Worm (Caenorhabditis elegans) whole organism, L4 larva: ENCODE results near the gene anoh-1.
"Not testable (repeated sequence)": the region's sequence is repeated elsewhere in the genome, so short reads cannot be mapped to it uniquely, and the experiment has no call there.

ENCODE experiments used
- F26F4.8 ChIP-seq: fragments of 200-800 bp; sonication (Bioruptor generic); conservative IDR thresholded peaks from 2 replicates; pipeline ENCODE4 v1.3.6; 2022; ENCODE audit warnings: missing genetic modification characterization, missing compliant biosample characterization
- F44E2.7 ChIP-seq: fragments of 200-800 bp; sonication (Bioruptor generic); IDR thresholded peaks from 2 replicates; pipeline ENCODE4 v2.1.2; 2022; ENCODE audit warnings: missing genetic modification characterization, missing compliant biosample characterization
- R02D3.7 ChIP-seq: fragments of 150-350 bp; sonication (generic microtip); optimal IDR thresholded peaks from 3 replicates; lab custom pipeline; 2014; ENCODE audit warnings: missing biosample characterization, missing genetic modification characterization
- T20F7.1 ChIP-seq: fragments of 200-800 bp; sonication (Bioruptor generic); optimal IDR thresholded peaks from 2 replicates; lab custom pipeline; 2018; ENCODE audit warnings: mild to moderate bottlenecking, missing genetic modification characterization, missing compliant biosample characterization
- T26A8.4 ChIP-seq: fragments of 200-800 bp; sonication (Bioruptor generic); IDR thresholded peaks from 2 replicates; pipeline ENCODE4 v1.3.6; 2022; ENCODE audit warnings: missing genetic modification characterization, missing compliant biosample characterization
- Y105C5A.15 ChIP-seq: fragments of 200-800 bp; sonication (Bioruptor generic); IDR thresholded peaks from 2 replicates; pipeline ENCODE4 v1.3.6; 2022; ENCODE audit warnings: missing genetic modification characterization, missing compliant biosample characterization
- Y48G9A.11 ChIP-seq: fragments of 200-800 bp; sonication (Bioruptor generic); IDR thresholded peaks from 2 replicates; pipeline ENCODE4 v1.3.6; 2022; ENCODE audit warnings: missing genetic modification reagents, missing genetic modification characterization, missing compliant biosample characterization
- attf-4 ChIP-seq: sonication (generic microtip); optimal IDR thresholded peaks from 3 replicates; lab custom pipeline; 2017; ENCODE audit warnings: missing biosample characterization, missing genetic modification characterization
- ctbp-1 ChIP-seq: fragments of 200-800 bp; sonication (Bioruptor generic); IDR thresholded peaks from 2 replicates; pipeline ENCODE4 v1.3.6; 2022; ENCODE audit warnings: missing genetic modification reagents, missing genetic modification characterization, missing compliant biosample characterization
- daf-16 ChIP-seq, 3 experiments: sonication (generic microtip); optimal IDR thresholded peaks; 2 replicates each; lab custom pipeline; 2016 to 2017; ENCODE audit warnings: missing genetic modification characterization in 3 of 3, missing genetic modification reagents in 3 of 3, mild to moderate bottlenecking in 2 of 3, missing compliant biosample characterization in 2 of 3, missing biosample characterization in 1 of 3, moderate library complexity in 1 of 3
- daf-19 ChIP-seq: fragments of 200-800 bp; sonication (Bioruptor generic); conservative IDR thresholded peaks from 2 replicates; pipeline ENCODE4 v1.3.6; 2022; ENCODE audit warnings: missing genetic modification characterization, missing compliant biosample characterization
- daf-8 ChIP-seq: fragments of 200-800 bp; sonication (Bioruptor generic); IDR thresholded peaks from 2 replicates; pipeline ENCODE4 v1.3.6; 2022; ENCODE audit warnings: missing genetic modification characterization, missing compliant biosample characterization
- dmd-6 ChIP-seq: fragments of 200-800 bp; sonication (Bioruptor generic); IDR thresholded peaks from 2 replicates; pipeline ENCODE4 v1.3.6; 2022; ENCODE audit warnings: missing genetic modification reagents, missing genetic modification characterization, missing compliant biosample characterization
- dpl-1 ChIP-seq: fragments of 150-350 bp; optimal IDR thresholded peaks from 2 replicates; lab custom pipeline; 2014; ENCODE audit warnings: missing biosample characterization, missing genetic modification reagents, missing genetic modification characterization
- dve-1 ChIP-seq: sonication (generic microtip); optimal IDR thresholded peaks from 2 replicates; lab custom pipeline; 2017; ENCODE audit warnings: antibody characterized with exemption, mild to moderate bottlenecking, missing genetic modification characterization, missing compliant biosample characterization; ENCODE audit not compliant: insufficient read depth
- egl-27 ChIP-seq: sonication (generic microtip); optimal IDR thresholded peaks from 3 replicates; lab custom pipeline; 2017; ENCODE audit warnings: missing biosample characterization, missing genetic modification reagents, missing genetic modification characterization
- gei-8 ChIP-seq: fragments of 200-800 bp; sonication (Bioruptor generic); optimal IDR thresholded peaks from 2 replicates; lab custom pipeline; 2018; ENCODE audit warnings: mild to moderate bottlenecking, missing genetic modification characterization, missing compliant biosample characterization
- hif-1 ChIP-seq, 2 experiments: sonication (generic microtip); optimal IDR thresholded peaks; 2 replicates each; lab custom pipeline; 2016 to 2017; ENCODE audit warnings: missing compliant biosample characterization in 2 of 2, missing genetic modification characterization in 2 of 2, missing genetic modification reagents in 2 of 2, missing genotype in 2 of 2, mild to moderate bottlenecking in 1 of 2
- hlh-11 ChIP-seq: fragments of 200-800 bp; sonication (Bioruptor generic); optimal IDR thresholded peaks from 2 replicates; lab custom pipeline; 2018; ENCODE audit warnings: mild to moderate bottlenecking, missing genetic modification characterization, missing compliant biosample characterization
- hlh-30 ChIP-seq: sonication (generic microtip); optimal IDR thresholded peaks from 2 replicates; lab custom pipeline; 2017; ENCODE audit warnings: antibody characterized with exemption, mild to moderate bottlenecking, missing genetic modification characterization, missing compliant biosample characterization; ENCODE audit not compliant: insufficient read depth
- hmg-1.1 ChIP-seq: fragments of 200-800 bp; sonication (Bioruptor generic); IDR thresholded peaks from 2 replicates; pipeline ENCODE4 v1.3.6; 2022; ENCODE audit warnings: missing genetic modification reagents, missing genetic modification characterization, missing compliant biosample characterization
- lim-7 ChIP-seq: fragments of 200-800 bp; sonication (Bioruptor generic); IDR thresholded peaks from 2 replicates; pipeline ENCODE4 v1.3.6; 2022; ENCODE audit warnings: missing genetic modification characterization, missing compliant biosample characterization
- lsy-2 ChIP-seq, 2 experiments: fragments of 150-350 bp in 1 of 2; sonication (generic microtip) in 1 of 2; optimal IDR thresholded peaks; 2 replicates each; lab custom pipeline; 2014 to 2017; ENCODE audit warnings: missing biosample characterization in 2 of 2, missing genetic modification characterization in 2 of 2
- mdl-1 ChIP-seq, 2 experiments: fragments of 150-350 bp in 1 of 2; sonication (generic microtip) in 1 of 2; optimal IDR thresholded peaks; 2 replicates each; lab custom pipeline; 2014 to 2017; ENCODE audit warnings: missing biosample characterization in 2 of 2, missing genetic modification characterization in 2 of 2
- mxl-2 ChIP-seq: fragments of 200-800 bp; sonication (Bioruptor generic); conservative IDR thresholded peaks from 2 replicates; pipeline ENCODE4 v1.3.6; 2022; ENCODE audit warnings: missing genetic modification reagents, missing genetic modification characterization, missing compliant biosample characterization
- nhr-10 ChIP-seq: fragments of 150-350 bp; optimal IDR thresholded peaks from 2 replicates; lab custom pipeline; 2014; ENCODE audit warnings: missing biosample characterization, missing genetic modification characterization
- nhr-102 ChIP-seq: sonication (generic microtip); optimal IDR thresholded peaks from 2 replicates; lab custom pipeline; 2016; ENCODE audit warnings: mild to moderate bottlenecking, missing genetic modification characterization, moderate library complexity, missing compliant biosample characterization
- nhr-25 ChIP-seq: sonication (generic microtip); optimal IDR thresholded peaks from 2 replicates; lab custom pipeline; 2017; ENCODE audit warnings: missing genetic modification characterization, mild to moderate bottlenecking, missing compliant biosample characterization, antibody characterized with exemption, moderate library complexity, borderline replicate concordance; ENCODE audit not compliant: insufficient read depth
- nhr-28 ChIP-seq: fragments of 150-350 bp; optimal IDR thresholded peaks from 2 replicates; lab custom pipeline; 2014; ENCODE audit warnings: missing biosample characterization, missing genetic modification characterization
- nhr-42 ChIP-seq: fragments of 200-800 bp; sonication (Bioruptor generic); IDR thresholded peaks from 2 replicates; pipeline ENCODE4 v1.3.6; 2022; ENCODE audit warnings: missing genetic modification characterization, missing compliant biosample characterization
- nhr-6 ChIP-seq: fragments of 150-350 bp; optimal IDR thresholded peaks from 2 replicates; lab custom pipeline; 2014; ENCODE audit warnings: missing biosample characterization, missing genetic modification characterization
- pha-4 ChIP-seq, 2 experiments: fragments of 150-350 bp in 1 of 2; fragments of 200-800 bp in 1 of 2; sonication (Bioruptor generic) in 1 of 2; IDR thresholded peaks in 1 of 2; optimal IDR thresholded peaks in 1 of 2; 2 replicates each; pipeline versions ENCODE4 v1.3.6 to Lab custom; 2014 to 2022; ENCODE audit warnings: missing genetic modification characterization in 2 of 2, missing genetic modification reagents in 2 of 2, missing biosample characterization in 1 of 2, missing compliant biosample characterization in 1 of 2
- rbr-2 ChIP-seq: sonication (generic microtip); optimal IDR thresholded peaks from 2 replicates; lab custom pipeline; 2016; ENCODE audit warnings: missing genotype, missing genetic modification characterization, missing compliant biosample characterization
- saeg-2 ChIP-seq: fragments of 200-800 bp; sonication (Bioruptor generic); IDR thresholded peaks from 2 replicates; pipeline ENCODE4 v1.3.6; 2022; ENCODE audit warnings: missing genetic modification reagents, missing genetic modification characterization, missing compliant biosample characterization
- set-16 ChIP-seq: fragments of 200-800 bp; sonication (Bioruptor generic); IDR thresholded peaks from 2 replicates; pipeline ENCODE4 v1.3.6; 2022; ENCODE audit warnings: missing genetic modification reagents, missing genetic modification characterization, missing compliant biosample characterization
- unc-39 ChIP-seq: sonication (generic microtip); optimal IDR thresholded peaks from 2 replicates; lab custom pipeline; 2017; ENCODE audit warnings: missing biosample characterization, missing genetic modification characterization
- zfp-2 ChIP-seq: sonication (generic microtip); optimal IDR thresholded peaks from 2 replicates; lab custom pipeline; 2016; ENCODE audit warnings: mild to moderate bottlenecking, missing genetic modification characterization, missing compliant biosample characterization
- zfp-3 ChIP-seq: fragments of 200-800 bp; sonication (Bioruptor generic); conservative IDR thresholded peaks from 2 replicates; pipeline ENCODE4 v1.3.6; 2022; ENCODE audit warnings: missing genetic modification reagents, missing genetic modification characterization, missing compliant biosample characterization
- ztf-7 ChIP-seq: fragments of 150-350 bp; optimal IDR thresholded peaks from 2 replicates; lab custom pipeline; 2014; ENCODE audit warnings: missing biosample characterization, missing genetic modification characterization

The anoh-1 gene

ce11 chrIII:13225019-13225418 is 21.3 kb upstream of the anoh-1 start (continued):
- peak; percentile 22; the same call in 1 of the 2 replicates for TF ChIP-seq F44E2.7 (GFP tag; lab: Robert Waterston, UW)

- peak; percentile 72 for TF ChIP-seq set-16 (GFP tag; lab: Robert Waterston, UW)
These were observed 10.2 kb upstream of the anoh-1 start for ce11 chrIII:13236199-13236598.

ce11 chrIII:13245281-13245680 is 1.1 kb upstream of the anoh-1 start, which contains the start of gene Y43F4A.4:
Gene Y43F4A.4, plus strand, starts transcription at chrIII:13245581.
- not testable (repeated sequence) for TF ChIP-seq nhr-102 (tag; lab: Kevin White, UChicago); Y105C5A.15 (GFP tag; lab: Robert Waterston, UW); nhr-42 (GFP tag; lab: Robert Waterston, UW)

DNA sequence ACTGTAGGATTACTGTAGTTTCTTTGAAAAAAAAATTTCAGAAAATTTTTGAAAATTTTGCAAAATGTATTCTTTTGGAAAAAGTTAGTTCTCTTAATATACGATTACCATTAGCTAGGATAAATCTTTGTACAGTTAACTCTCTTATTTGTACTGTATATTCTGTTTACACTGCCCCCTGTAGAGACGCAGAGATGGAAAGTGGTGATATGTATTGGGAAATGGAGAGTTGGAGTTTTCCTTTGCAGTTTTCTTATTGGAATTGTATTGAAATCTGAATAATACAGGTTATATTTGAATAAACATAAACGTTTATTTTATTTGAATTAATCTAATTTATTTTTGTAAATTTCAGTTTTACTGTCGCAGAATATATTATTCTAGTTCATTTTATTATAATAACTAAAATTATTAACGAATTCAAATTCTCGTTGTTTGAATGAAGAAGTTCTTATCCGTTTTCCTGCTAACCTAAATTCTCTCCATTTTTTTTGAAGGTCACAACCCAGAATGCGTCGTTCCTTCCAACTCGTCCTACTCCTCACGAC is 7.9 kb downstream of the anoh-1 start, which contains the start of gene F56A8.9:
F56A8.9 (plus strand) TSS at position 498 of the 548 bp plus-strand sequence.
- TF ChIP-seq ztf-7 (no peak), nhr-42 (GFP tag; lab: Robert Waterston, UW) (no peak), egl-27 (tag; lab: Kevin White, UChicago) (no peak), daf-16 (GFP tag; optimal IDR thresholded peaks at IDR 0.05; lab: Kevin White, UChicago) (no peak), daf-16 (tag; optimal IDR thresholded peaks at IDR 0.05; lab: Kevin White, UChicago) (peak; percentile 66), dve-1 (no peak)

DNA sequence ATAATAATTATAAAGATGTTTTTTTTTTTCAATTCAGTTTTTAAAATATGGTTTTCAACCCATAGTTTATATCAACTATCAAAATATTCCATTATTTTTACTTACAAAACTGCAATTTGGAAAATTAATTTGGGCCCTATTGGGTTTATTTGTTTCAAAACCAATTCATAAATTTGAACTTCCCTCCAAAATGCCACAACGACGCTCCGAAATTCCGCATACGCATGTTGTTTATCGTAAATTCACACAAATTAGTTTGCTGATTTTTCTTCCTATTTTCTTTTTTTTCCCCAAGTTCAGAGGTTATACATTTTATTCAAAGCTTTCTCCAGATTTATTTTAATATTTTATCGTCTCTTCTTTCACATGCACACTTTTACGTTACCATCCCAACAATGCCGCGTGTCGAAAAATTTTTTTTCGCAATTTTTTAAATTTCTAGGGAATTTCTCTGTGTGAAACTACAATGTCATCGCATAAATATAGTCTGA is 10.1 kb downstream of the anoh-1 start, which contains the start of gene F56A8.3:
F56A8.3 (plus strand) TSS at position 441 of the 491 bp plus-strand sequence.
- TF ChIP-seq hmg-1.1 (GFP tag; lab: Robert Waterston, UW) (peak; percentile 45), T26A8.4 (GFP tag; lab: Robert Waterston, UW) (peak; percentile 16; the same call in 1 of the 2 replicates), lsy-2 (tag; optimal IDR thresholded peaks at IDR 0.05; lab: Kevin White, UChicago) (peak; percentile 37 to 86), rbr-2 (peak; percentile 12), ctbp-1 (GFP tag; lab: Robert Waterston, UW) (0 out of 2 replicates have a peak, but pooled peaks have one; percentile 31), mxl-2 (GFP tag; lab: Robert Waterston, UW) (no peak), saeg-2 (GFP tag; lab: Robert Waterston, UW) (no peak), daf-8 (GFP tag; lab: Robert Waterston, UW) (no peak), dmd-6 (GFP tag; lab: Robert Waterston, UW) (peak; percentile 18; the same call in 1 of the 2 replicates), zfp-2 (tag; lab: Kevin White, UChicago) (no peak), T20F7.1 (GFP tag; lab: Kevin White, UChicago) (peak; percentile 99), mdl-1 (tag; optimal IDR thresholded peaks at IDR 0.05; lab: Kevin White, UChicago) (no peak), F26F4.8 (GFP tag; lab: Robert Waterston, UW) (no peak), zfp-3 (GFP tag; lab: Robert Waterston, UW) (0 out of 2 replicates have a peak, but pooled peaks have one; percentile 10), nhr-10 (no peak), dpl-1 (GFP tag; lab: Kevin White, UChicago) (peak; percentile 98), hlh-11 (tag; lab: Kevin White, UChicago) (no peak), lim-7 (no peak), hlh-30 (tag; lab: Kevin White, UChicago) (peak; percentile 53), nhr-25 (tag; lab: Kevin White, UChicago) (peak; percentile 51), Y48G9A.11 (GFP tag; lab: Robert Waterston, UW) (peak; percentile 99), pha-4 (GFP tag; IDR thresholded peaks at IDR 0.05; lab: Robert Waterston, UW) (peak; percentile 8; the same call in 1 of the 2 replicates), pha-4 (tag; optimal IDR thresholded peaks at IDR 0.05; lab: Kevin White, UChicago) (no peak), R02D3.7 (tag; lab: Kevin White, UChicago) (peak; percentile 86), nhr-102 (tag; lab: Kevin White, UChicago) (no peak), daf-16 (GFP tag; optimal IDR thresholded peaks at IDR 0.05; lab: Kevin White, UChicago) (no peak), daf-16 (tag; optimal IDR thresholded peaks at IDR 0.05; lab: Kevin White, UChicago) (peak; percentile 21), unc-39 (tag; lab: Kevin White, UChicago) (no peak), attf-4 (tag; lab: Kevin White, UChicago) (no peak), nhr-6 (tag; lab: Kevin White, UChicago) (peak; percentile 80), hif-1 (tag; optimal IDR thresholded peaks at IDR 0.05; lab: Kevin White, UChicago) (no peak), nhr-28 (tag; lab: Kevin White, UChicago) (peak; percentile 38), daf-19 (GFP tag; lab: Robert Waterston, UW) (no peak), gei-8 (no peak)
